Fruit fly (Drosophila melanogaster) whole organism, embryonic: ENCODE measurements around the gene CG14079.

Experiments used
- Adf1 ChIP-seq: fragments of 200-800 bp; sonication (Bioruptor generic); IDR thresholded peaks from 2 replicates; pipeline ENCODE4 v1.3.6; 2022; ENCODE audit warnings: missing biosample characterization, missing genetic modification characterization
- Asciz ChIP-seq: fragments of 200-800 bp; sonication (Bioruptor generic); optimal IDR thresholded peaks from 2 replicates; lab custom pipeline; 2017; ENCODE audit warnings: missing biosample characterization, mild to moderate bottlenecking, missing genetic modification characterization, missing genetic modification reagents
- C15 ChIP-seq: fragments of 200-800 bp; sonication (Bioruptor generic); IDR thresholded peaks from 3 replicates; pipeline ENCODE4 v1.3.6; 2022; ENCODE audit warnings: missing biosample characterization, missing genetic modification characterization
- CG10431 ChIP-seq: fragments of 200-800 bp; sonication (Bioruptor generic); optimal IDR thresholded peaks from 3 replicates; lab custom pipeline; 2018; ENCODE audit warnings: missing biosample characterization, mild to moderate bottlenecking, missing genetic modification characterization
- CG10979 ChIP-seq: fragments of 200-800 bp; sonication (Bioruptor generic); optimal IDR thresholded peaks from 2 replicates; lab custom pipeline; 2018; ENCODE audit warnings: missing biosample characterization, mild to moderate bottlenecking, missing genetic modification characterization, moderate library complexity
- CG11504 ChIP-seq: fragments of 200-800 bp; sonication (Bioruptor generic); optimal IDR thresholded peaks from 3 replicates; lab custom pipeline; 2019; ENCODE audit warnings: missing biosample characterization, mild to moderate bottlenecking, missing genetic modification characterization, moderate library complexity
- CG12155 ChIP-seq: fragments of 200-800 bp; sonication (Bioruptor generic); optimal IDR thresholded peaks from 3 replicates; lab custom pipeline; 2016; ENCODE audit warnings: missing biosample characterization, missing genetic modification characterization
- CG12659 ChIP-seq: fragments of 200-800 bp; sonication (Bioruptor generic); optimal IDR thresholded peaks from 3 replicates; lab custom pipeline; 2017; ENCODE audit warnings: mild to moderate bottlenecking, missing biosample characterization, missing genetic modification reagents, missing genetic modification characterization
- CG1529 ChIP-seq: fragments of 200-800 bp; sonication (Bioruptor generic); optimal IDR thresholded peaks from 3 replicates; lab custom pipeline; 2018; ENCODE audit warnings: missing biosample characterization, missing genetic modification characterization
- CG17912 ChIP-seq: fragments of 200-800 bp; sonication (Bioruptor generic); optimal IDR thresholded peaks from 2 replicates; lab custom pipeline; 2018; ENCODE audit warnings: missing biosample characterization, mild to moderate bottlenecking, missing genetic modification characterization
- CG18764 ChIP-seq: fragments of 200-800 bp; sonication (Bioruptor generic); optimal IDR thresholded peaks from 3 replicates; lab custom pipeline; 2016; ENCODE audit warnings: missing biosample characterization, missing genetic modification characterization
- CG4328 ChIP-seq: fragments of 200-800 bp; sonication (Bioruptor generic); optimal IDR thresholded peaks from 3 replicates; lab custom pipeline; 2017; ENCODE audit warnings: missing biosample characterization, missing genetic modification reagents, missing genetic modification characterization
- CG4360 ChIP-seq: fragments of 200-800 bp; sonication (Bioruptor generic); IDR thresholded peaks from 2 replicates; pipeline ENCODE4 v1.3.6; 2022; ENCODE audit warnings: missing biosample characterization, missing genetic modification characterization
- CG4854 ChIP-seq: fragments of 200-800 bp; sonication (Bioruptor generic); optimal IDR thresholded peaks from 2 replicates; lab custom pipeline; 2016; ENCODE audit warnings: missing biosample characterization, missing genetic modification characterization, inconsistent platforms
- CG6689 ChIP-seq: fragments of 200-800 bp; sonication (Bioruptor generic); IDR thresholded peaks from 2 replicates; pipeline ENCODE4 v1.3.6; 2022; ENCODE audit warnings: missing biosample characterization, missing genetic modification characterization
- CG7357 ChIP-seq: fragments of 200-800 bp; sonication (Bioruptor generic); IDR thresholded peaks from 3 replicates; pipeline ENCODE4 v1.3.6; 2022; ENCODE audit warnings: missing biosample characterization, missing genetic modification characterization
- CG8944 ChIP-seq: fragments of 200-800 bp; sonication (Bioruptor generic); optimal IDR thresholded peaks from 3 replicates; lab custom pipeline; 2016; ENCODE audit warnings: missing biosample characterization, missing genetic modification characterization
- Camta ChIP-seq: fragments of 200-800 bp; sonication (Bioruptor generic); optimal IDR thresholded peaks from 2 replicates; lab custom pipeline; 2016; ENCODE audit warnings: missing biosample characterization, missing genetic modification characterization
- Dad ChIP-seq: fragments of 200-800 bp; sonication (Bioruptor generic); optimal IDR thresholded peaks from 3 replicates; lab custom pipeline; 2016; ENCODE audit warnings: missing biosample characterization, missing genetic modification characterization
- Doc3 ChIP-seq: fragments of 200-800 bp; sonication (Bioruptor generic); IDR thresholded peaks from 3 replicates; pipeline ENCODE4 v1.3.6; 2022; ENCODE audit warnings: missing biosample characterization, missing genetic modification characterization; ENCODE audit not compliant: partially characterized antibody
- E2f1 ChIP-seq: fragments of 200-800 bp; sonication (Bioruptor generic); IDR thresholded peaks from 2 replicates; pipeline ENCODE4 v1.3.6; 2022; ENCODE audit warnings: missing biosample characterization, missing genetic modification characterization
- Eip74EF ChIP-seq, 2 experiments: fragments of 200-800 bp in 1 of 2; fragments of >200 bp in 1 of 2; sonication (Bioruptor generic) in 1 of 2; optimal IDR thresholded peaks; 2 replicates each; lab custom pipeline; 2017 to 2019; ENCODE audit warnings: missing biosample characterization in 2 of 2, missing genetic modification characterization in 2 of 2, mild to moderate bottlenecking in 1 of 2, moderate library complexity in 1 of 2
- Gug ChIP-seq: fragments of 200-800 bp; sonication (Bioruptor generic); IDR thresholded peaks from 4 replicates; pipeline ENCODE4 v1.3.6; 2022; ENCODE audit warnings: missing biosample characterization, missing genetic modification characterization
- H2.0 ChIP-seq: fragments of 200-800 bp; sonication (Bioruptor generic); IDR thresholded peaks from 2 replicates; pipeline ENCODE4 v1.3.6; 2022; ENCODE audit warnings: missing biosample characterization, missing genetic modification characterization
- Hr3 ChIP-seq: fragments of 200-800 bp; sonication (Bioruptor generic); optimal IDR thresholded peaks from 3 replicates; lab custom pipeline; 2016; ENCODE audit warnings: missing biosample characterization, missing genetic modification characterization
- Hr51 ChIP-seq, 2 experiments: fragments of 200-800 bp; sonication (Bioruptor generic); optimal IDR thresholded peaks; 2 replicates in 1 of 2; 3 replicates in 1 of 2; lab custom pipeline; 2016 to 2018; ENCODE audit warnings: missing biosample characterization in 2 of 2, missing genetic modification characterization in 2 of 2, mild to moderate bottlenecking in 1 of 2, moderate library complexity in 1 of 2
- NC2β ChIP-seq: fragments of 200-800 bp; sonication (Bioruptor generic); optimal IDR thresholded peaks from 2 replicates; lab custom pipeline; 2016; ENCODE audit warnings: missing biosample characterization, missing genetic modification characterization
- Scr ChIP-seq: fragments of 200-800 bp; sonication (Bioruptor generic); IDR thresholded peaks from 2 replicates; pipeline ENCODE4 v1.3.6; 2022; ENCODE audit warnings: missing biosample characterization, missing genetic modification characterization; ENCODE audit not compliant: partially characterized antibody
- Side ChIP-seq: fragments of 200-800 bp; sonication (Bioruptor generic); optimal IDR thresholded peaks from 2 replicates; lab custom pipeline; 2016; ENCODE audit warnings: missing biosample characterization, missing genetic modification characterization
- ab ChIP-seq: fragments of 200-800 bp; sonication (Bioruptor generic); optimal IDR thresholded peaks from 2 replicates; lab custom pipeline; 2016; ENCODE audit warnings: missing biosample characterization, missing genetic modification characterization
- chif ChIP-seq, 2 experiments: fragments of 200-800 bp; sonication (Bioruptor generic); optimal IDR thresholded peaks; 3 replicates each; lab custom pipeline; 2016; ENCODE audit warnings: missing biosample characterization in 2 of 2, missing genetic modification characterization in 2 of 2
- corto ChIP-seq: fragments of 200-800 bp; sonication (Bioruptor generic); optimal IDR thresholded peaks from 2 replicates; lab custom pipeline; 2016; ENCODE audit warnings: missing biosample characterization, mild to moderate bottlenecking, missing genetic modification characterization, moderate library complexity
- emc ChIP-seq: fragments of 200-800 bp; sonication (Bioruptor generic); optimal IDR thresholded peaks from 2 replicates; lab custom pipeline; 2016; ENCODE audit warnings: missing biosample characterization, missing genetic modification characterization
- fru ChIP-seq: fragments of >200 bp; optimal IDR thresholded peaks from 2 replicates; lab custom pipeline; 2017
- gt ChIP-seq: fragments of 200-800 bp; sonication (Bioruptor generic); IDR thresholded peaks from 2 replicates; pipeline ENCODE4 v1.3.6; 2022; ENCODE audit warnings: missing biosample characterization, missing genetic modification characterization
- mam ChIP-seq: fragments of 200-800 bp; sonication (Bioruptor generic); optimal IDR thresholded peaks from 3 replicates; lab custom pipeline; 2016; ENCODE audit warnings: missing biosample characterization, missing genetic modification characterization
- nerfin-2 ChIP-seq: fragments of 200-800 bp; sonication (Bioruptor generic); IDR thresholded peaks from 2 replicates; pipeline ENCODE4 v1.3.6; 2022; ENCODE audit warnings: missing biosample characterization, missing genetic modification characterization; ENCODE audit not compliant: partially characterized antibody
- nmo ChIP-seq: fragments of 200-800 bp; sonication (Bioruptor generic); optimal IDR thresholded peaks from 2 replicates; lab custom pipeline; 2018; ENCODE audit warnings: missing biosample characterization, mild to moderate bottlenecking, missing genetic modification characterization, moderate library complexity
- pb ChIP-seq: fragments of 200-800 bp; sonication (Bioruptor generic); optimal IDR thresholded peaks from 3 replicates; lab custom pipeline; 2016; ENCODE audit warnings: missing biosample characterization, missing genetic modification characterization
- prd ChIP-seq, 3 experiments: fragments of >200 bp in 2 of 3; fragments of 200-800 bp in 1 of 3; sonication (Bioruptor generic) in 1 of 3; optimal IDR thresholded peaks in 2 of 3; IDR thresholded peaks in 1 of 3; 2 replicates in 2 of 3; 3 replicates in 1 of 3; pipeline versions ENCODE4 v1.3.6 to Lab custom; 2017 to 2022; ENCODE audit warnings: missing biosample characterization in 1 of 3, missing genetic modification characterization in 1 of 3
- ranshi ChIP-seq: fragments of 200-800 bp; sonication (Bioruptor generic); IDR thresholded peaks from 2 replicates; pipeline ENCODE4 v1.3.6; 2022; ENCODE audit warnings: missing biosample characterization, missing genetic modification characterization
- sima ChIP-seq: fragments of 200-800 bp; sonication (Bioruptor generic); optimal IDR thresholded peaks from 2 replicates; lab custom pipeline; 2016; ENCODE audit warnings: missing biosample characterization, missing genetic modification characterization
- slp2 ChIP-seq: fragments of 200-800 bp; sonication (Bioruptor generic); optimal IDR thresholded peaks from 2 replicates; lab custom pipeline; 2016; ENCODE audit warnings: missing biosample characterization, missing genetic modification characterization
- sob ChIP-seq: fragments of 200-800 bp; sonication (Bioruptor generic); IDR thresholded peaks from 2 replicates; pipeline ENCODE4 v1.3.6; 2022; ENCODE audit warnings: missing biosample characterization, missing genetic modification characterization
- tio ChIP-seq: fragments of 200-800 bp; sonication (Bioruptor generic); optimal IDR thresholded peaks from 2 replicates; lab custom pipeline; 2017; ENCODE audit warnings: missing biosample characterization, missing genetic modification characterization, inconsistent platforms
- tup ChIP-seq: fragments of 200-800 bp; sonication (Bioruptor generic); optimal IDR thresholded peaks from 2 replicates; lab custom pipeline; 2016; ENCODE audit warnings: missing biosample characterization, mild to moderate bottlenecking, missing genetic modification characterization, moderate library complexity
- z ChIP-seq: fragments of 200-800 bp; sonication (Bioruptor generic); IDR thresholded peaks from 3 replicates; pipeline ENCODE4 v1.3.6; 2022; ENCODE audit warnings: missing biosample characterization, missing genetic modification characterization

The CG14079 gene

DNA sequence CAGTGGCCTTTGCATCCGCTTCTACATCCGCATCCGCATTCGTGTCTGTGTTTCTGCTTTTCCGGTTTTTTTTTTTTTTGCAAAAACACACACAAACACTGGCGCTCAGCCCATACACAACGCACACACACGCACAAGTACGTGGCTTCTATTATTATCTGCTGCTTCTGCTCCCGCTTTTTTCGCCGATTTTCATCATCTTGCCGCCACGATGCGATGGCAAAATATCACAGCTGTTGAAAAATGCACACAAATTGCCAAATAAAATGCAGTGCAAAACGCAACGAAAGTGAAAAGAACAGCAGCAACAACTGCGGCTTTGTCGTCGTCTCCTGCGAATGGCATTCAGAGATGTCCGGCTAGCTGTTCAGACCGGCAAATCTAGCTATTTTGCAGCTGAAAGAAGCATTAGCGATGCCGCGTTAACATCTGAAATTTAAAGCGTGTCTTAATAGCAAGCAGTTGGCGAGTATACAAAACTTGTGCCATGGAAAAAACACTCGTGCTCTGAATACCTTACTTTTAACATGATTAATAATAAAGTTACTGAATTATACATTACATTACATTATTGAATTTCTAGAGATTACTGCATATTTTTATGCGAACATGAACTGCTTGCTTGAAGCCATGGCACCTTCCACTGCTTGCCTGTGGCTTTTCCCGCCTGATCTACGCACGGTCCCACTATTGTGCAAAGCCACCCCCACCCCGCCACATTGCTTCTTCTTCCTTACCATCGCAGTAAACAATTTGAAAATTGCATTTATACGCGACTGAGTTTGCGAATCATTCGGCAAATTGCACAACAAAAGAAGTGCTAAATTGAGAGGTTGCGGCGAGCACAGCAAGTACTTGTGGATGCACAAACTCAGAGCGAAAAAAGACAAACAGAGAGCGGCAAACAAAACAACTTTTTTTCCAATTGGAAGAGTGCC is 35.1 kb upstream of the CG14079 start, which contains the start of the genes Ugt316A1 and Sfxn2 (continued):
- peak; percentile 49 for TF ChIP-seq mam (GFP tag; lab: Kevin White, UChicago)
- TF ChIP-seq Doc3 (GFP tag; lab: Robert Waterston, UW): no peak
- no peak for TF ChIP-seq Dad
- TF ChIP-seq emc (GFP tag; lab: Kevin White, UChicago): no peak
- no peak for TF ChIP-seq prd (optimal IDR thresholded peaks at IDR 0.05; lab: Kevin White, UChicago)
- TF ChIP-seq prd (GFP tag; IDR thresholded peaks at IDR 0.05; lab: Robert Waterston, UW): peak; percentile 50; the same call in 1 of the 3 replicates
- TF ChIP-seq CG10979 (tag; lab: Kevin White, UChicago): peak; percentile 48
- peak; percentile 20; the same call in 1 of the 2 replicates for TF ChIP-seq E2f1 (GFP tag; lab: Robert Waterston, UW)
- TF ChIP-seq nmo (GFP tag; lab: Kevin White, UChicago): peak; percentile 81
- no peak; the same call in 1 of the 2 replicates for TF ChIP-seq CG6689 (GFP tag; lab: Robert Waterston, UW)
- TF ChIP-seq tio: no peak
- TF ChIP-seq CG4328 (GFP tag; lab: Kevin White, UChicago): no peak
- peak; percentile 21 for TF ChIP-seq slp2
- no peak for TF ChIP-seq CG10431 (GFP tag; lab: Kevin White, UChicago)
- TF ChIP-seq CG17912 (GFP tag; lab: Kevin White, UChicago): no peak
- peak; percentile 41 for TF ChIP-seq Hr3 (GFP tag; lab: Kevin White, UChicago)
- TF ChIP-seq Hr51 (GFP tag; optimal IDR thresholded peaks at IDR 0.05; lab: Kevin White, UChicago): peak in 1 of 2 experiments; percentile 28
- TF ChIP-seq Asciz: no peak
- peak; percentile 45; the same call in 2 of the 4 replicates for TF ChIP-seq Gug
- TF ChIP-seq gt (GFP tag; lab: Robert Waterston, UW): no peak
- TF ChIP-seq CG4360 (GFP tag; lab: Robert Waterston, UW): no peak
- TF ChIP-seq ab (GFP tag; lab: Kevin White, UChicago): no peak
- no peak for TF ChIP-seq corto (GFP tag; lab: Kevin White, UChicago)
- TF ChIP-seq CG12155: peak; percentile 47
- TF ChIP-seq ranshi (GFP tag; lab: Robert Waterston, UW): 0 out of 2 replicates have a peak, but pooled peaks have one; percentile 43
- no peak for TF ChIP-seq sima (GFP tag; lab: Kevin White, UChicago)
- TF ChIP-seq CG4854 (GFP tag; lab: Kevin White, UChicago): peak; percentile 26
- TF ChIP-seq sob (GFP tag; lab: Robert Waterston, UW): 0 out of 2 replicates have a peak, but pooled peaks have one; percentile 47
- 0 out of 2 replicates have a peak, but pooled peaks have one; percentile 19 for TF ChIP-seq Scr (GFP tag; lab: Robert Waterston, UW)
- peak; percentile 39 for TF ChIP-seq CG8944 (GFP tag; lab: Kevin White, UChicago)
- TF ChIP-seq CG1529 (GFP tag; lab: Kevin White, UChicago): no peak
- TF ChIP-seq pb (GFP tag; lab: Kevin White, UChicago): no peak
- peak; percentile 33; the same call in 1 of the 3 replicates for TF ChIP-seq CG7357 (GFP tag; lab: Robert Waterston, UW)
- TF ChIP-seq NC2β (GFP tag; lab: Kevin White, UChicago): peak; percentile 36
- TF ChIP-seq Eip74EF (GFP tag; optimal IDR thresholded peaks at IDR 0.05; lab: Kevin White, UChicago): peak; percentile 64 to 75
- TF ChIP-seq nerfin-2 (GFP tag; lab: Robert Waterston, UW): 0 out of 2 replicates have a peak, but pooled peaks have one; percentile 35
- TF ChIP-seq tup: peak; percentile 38
- no peak; the same call in 1 of the 2 replicates for TF ChIP-seq Adf1 (GFP tag; lab: Robert Waterston, UW)
- no peak for TF ChIP-seq fru (lab: Kevin White, UChicago)
- TF ChIP-seq H2.0 (GFP tag; lab: Robert Waterston, UW): peak; percentile 7; the same call in 1 of the 2 replicates
- 0 out of 3 replicates have a peak, but pooled peaks have one; percentile 21 for TF ChIP-seq z (GFP tag; lab: Robert Waterston, UW)
- no peak for TF ChIP-seq CG18764
- TF ChIP-seq Camta: peak; percentile 9
- peak in 1 of 2 experiments; percentile 50 for TF ChIP-seq chif (GFP tag; optimal IDR thresholded peaks at IDR 0.05; lab: Kevin White, UChicago)
- peak; percentile 66 for TF ChIP-seq CG12659 (GFP tag; lab: Kevin White, UChicago)
- TF ChIP-seq C15 (GFP tag; lab: Robert Waterston, UW): no peak
- TF ChIP-seq Side: no peak
- peak; percentile 66 for TF ChIP-seq CG11504 (tag; lab: Kevin White, UChicago)
